Fruit fly (Drosophila melanogaster): ENCODE data around the gene Sfmbt.

- TF ChIP-seq CTCF (optimal IDR thresholded peaks at IDR 0.05) (no peak), CG8478 (optimal IDR thresholded peaks at IDR 0.05) (no peak)
Observed at dm6 chr2L:13157903-13158302, 18.7 kb downstream of the Sfmbt start.
